Worm (Caenorhabditis elegans) whole organism, mixed stage, embryonic: ENCODE results near the gene C34F11.8.

Experiments used
- ces-1 ChIP-seq: fragments of 150-350 bp; optimal IDR thresholded peaks from 2 replicates; lab custom pipeline; 2014; ENCODE audit warnings: missing biosample characterization, missing genetic modification reagents, missing genetic modification characterization
- lsy-2 ChIP-seq: fragments of 150-350 bp; optimal IDR thresholded peaks from 2 replicates; lab custom pipeline; 2014; ENCODE audit warnings: missing biosample characterization, missing genetic modification characterization
- pha-4 ChIP-seq: fragments of 150-350 bp; optimal IDR thresholded peaks from 2 replicates; lab custom pipeline; 2018; ENCODE audit warnings: missing biosample characterization, missing genetic modification reagents, missing genetic modification characterization
- unc-62 ChIP-seq: fragments of 150-350 bp; optimal IDR thresholded peaks from 2 replicates; lab custom pipeline; 2014; ENCODE audit warnings: missing biosample characterization, missing genetic modification reagents, missing genetic modification characterization

DNA sequence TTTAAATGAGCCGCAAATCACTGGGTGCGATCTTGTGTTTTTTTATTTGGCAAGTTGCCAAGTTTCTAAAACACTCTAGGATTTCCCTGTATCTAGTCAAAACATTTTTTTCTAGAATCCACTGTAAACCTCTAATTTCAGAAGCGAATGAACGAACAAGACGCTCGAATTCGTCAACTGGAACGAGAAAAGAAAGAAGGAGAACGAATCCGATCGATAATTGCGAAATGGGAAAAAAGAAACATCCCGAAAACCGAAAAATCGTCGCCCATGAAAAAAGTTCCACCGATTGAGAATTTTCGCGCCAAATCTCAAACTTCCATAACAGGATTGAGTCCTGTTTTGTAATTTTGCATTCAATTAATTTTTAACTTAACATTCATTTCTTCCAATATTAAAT lies 33.8 kb downstream of the C34F11.8 start:
- TF ChIP-seq pha-4 (tag; lab: Kevin White, UChicago) (no peak), ces-1 (no peak), lsy-2 (tag; lab: Kevin White, UChicago) (no peak), unc-62 (GFP tag; lab: Kevin White, UChicago) (no peak)
